Fruit fly (Drosophila melanogaster): Measurements from ENCODE around the gene Idi.

Gene Idi

dm6 chr3R:21268873-21269272 lies 1.1 kb upstream of the Idi start, which contains the start of gene Rab1:
Gene Rab1, minus strand, starts transcription at chr3R:21269060.
- TF ChIP-seq tj (GFP tag; optimal IDR thresholded peaks at IDR 0.05) (peak; percentile 42), Crg-1 (GFP tag; optimal IDR thresholded peaks at IDR 0.05) (peak; percentile 80), kay (GFP tag; ENCODE audit: borderline replicate concordance) (peak; percentile 61), pad (GFP tag; optimal IDR thresholded peaks at IDR 0.05) (peak; percentile 50), CG12768 (GFP tag; optimal IDR thresholded peaks at IDR 0.05) (peak; percentile 65), cic (GFP tag; optimal IDR thresholded peaks at IDR 0.05) (peak; percentile 42), ovo (GFP tag; optimal IDR thresholded peaks at IDR 0.05) (peak; percentile 40), CG1620 (GFP tag; optimal IDR thresholded peaks at IDR 0.05) (peak; percentile 73), CG5204 (GFP tag; optimal IDR thresholded peaks at IDR 0.05) (no peak), CG7101 (tag; optimal IDR thresholded peaks at IDR 0.05) (peak; percentile 61), Hr96 (GFP tag; optimal IDR thresholded peaks at IDR 0.05) (peak; percentile 72), Clk (GFP tag; optimal IDR thresholded peaks at IDR 0.05) (no peak), CG14711 (tag; optimal IDR thresholded peaks at IDR 0.05) (peak; percentile 17), CG33017 (tag; optimal IDR thresholded peaks at IDR 0.05) (peak; percentile 29), toe (GFP tag; optimal IDR thresholded peaks at IDR 0.05) (peak; percentile 63), CG7045 (GFP tag; optimal IDR thresholded peaks at IDR 0.05) (peak; percentile 19), bab1 (GFP tag; optimal IDR thresholded peaks at IDR 0.05) (peak; percentile 68), cnc (optimal IDR thresholded peaks at IDR 0.05) (no peak), Mnt (GFP tag; optimal IDR thresholded peaks at IDR 0.05) (peak; percentile 71), CG11617 (GFP tag; optimal IDR thresholded peaks at IDR 0.05) (peak; percentile 10)

DNA sequence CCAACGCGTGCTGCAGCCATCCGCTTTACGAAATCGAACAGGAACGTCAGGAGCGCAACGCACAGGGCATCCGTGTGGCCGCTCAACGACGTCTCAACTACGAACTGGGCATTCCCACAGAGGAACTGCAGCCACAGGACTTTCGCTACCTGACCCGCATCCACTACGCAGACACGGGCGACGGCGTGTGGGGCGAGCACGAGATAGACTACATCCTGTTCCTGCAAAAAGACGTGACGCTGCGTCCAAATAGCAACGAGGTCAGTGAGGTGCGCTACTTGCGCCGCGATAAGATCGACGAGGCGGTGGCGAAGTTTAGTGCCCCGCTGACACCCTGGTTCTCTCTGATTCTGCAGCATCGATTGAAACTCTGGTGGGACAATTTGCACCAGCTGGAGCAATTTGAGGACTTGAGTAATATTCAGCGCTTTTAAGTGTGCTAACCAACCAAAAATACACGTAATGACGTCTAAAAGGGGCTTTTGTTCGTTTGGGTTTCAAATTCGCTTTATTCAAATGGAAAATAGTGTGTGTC lies 750 bp downstream of the Idi start:
- TF ChIP-seq bab1 (GFP tag; optimal IDR thresholded peaks at IDR 0.05) (no peak), pad (GFP tag; optimal IDR thresholded peaks at IDR 0.05) (no peak)

dm6 chr3R:21271208-21271607 lies 1.3 kb downstream of the Idi start:
- TF ChIP-seq CG7101 (tag; optimal IDR thresholded peaks at IDR 0.05) = no peak
- TF ChIP-seq pad (GFP tag; optimal IDR thresholded peaks at IDR 0.05) = no peak
- no peak for TF ChIP-seq Hr96 (GFP tag; optimal IDR thresholded peaks at IDR 0.05)
- no peak for TF ChIP-seq CG7045 (GFP tag; optimal IDR thresholded peaks at IDR 0.05)
- no peak for TF ChIP-seq CG33017 (tag; optimal IDR thresholded peaks at IDR 0.05)
- no peak for TF ChIP-seq CG12768 (GFP tag; optimal IDR thresholded peaks at IDR 0.05)
- TF ChIP-seq Clk (GFP tag; optimal IDR thresholded peaks at IDR 0.05) = no peak
- no peak for TF ChIP-seq CG5204 (GFP tag; optimal IDR thresholded peaks at IDR 0.05)
- TF ChIP-seq ovo (GFP tag; optimal IDR thresholded peaks at IDR 0.05) = no peak
- TF ChIP-seq bab1 (GFP tag; optimal IDR thresholded peaks at IDR 0.05) = no peak
- TF ChIP-seq cnc (optimal IDR thresholded peaks at IDR 0.05) = no peak
- no peak for TF ChIP-seq Crg-1 (GFP tag; optimal IDR thresholded peaks at IDR 0.05)
- no peak for TF ChIP-seq toe (GFP tag; optimal IDR thresholded peaks at IDR 0.05)
- no peak for TF ChIP-seq CG11617 (GFP tag; optimal IDR thresholded peaks at IDR 0.05)
- TF ChIP-seq kay (GFP tag; ENCODE audit: borderline replicate concordance) = no peak
- no peak for TF ChIP-seq Mnt (GFP tag; optimal IDR thresholded peaks at IDR 0.05)
- no peak for TF ChIP-seq CG1620 (GFP tag; optimal IDR thresholded peaks at IDR 0.05)
- no peak for TF ChIP-seq cic (GFP tag; optimal IDR thresholded peaks at IDR 0.05)
- no peak for TF ChIP-seq tj (GFP tag; optimal IDR thresholded peaks at IDR 0.05)

- TF ChIP-seq cic (GFP tag; optimal IDR thresholded peaks at IDR 0.05) (peak; percentile 64), kay (GFP tag; ENCODE audit: borderline replicate concordance) (peak; percentile 79), CG14711 (tag; optimal IDR thresholded peaks at IDR 0.05) (peak; percentile 51), CG12768 (GFP tag; optimal IDR thresholded peaks at IDR 0.05) (peak; percentile 51), Crg-1 (GFP tag; optimal IDR thresholded peaks at IDR 0.05) (peak; percentile 72), CG7101 (tag; optimal IDR thresholded peaks at IDR 0.05) (peak; percentile 69), CG33017 (tag; optimal IDR thresholded peaks at IDR 0.05) (peak; percentile 52), Mnt (GFP tag; optimal IDR thresholded peaks at IDR 0.05) (peak; percentile 65), Hr96 (GFP tag; optimal IDR thresholded peaks at IDR 0.05) (peak; percentile 54), CG1620 (GFP tag; optimal IDR thresholded peaks at IDR 0.05) (peak; percentile 66), toe (GFP tag; optimal IDR thresholded peaks at IDR 0.05) (peak; percentile 40), bab1 (GFP tag; optimal IDR thresholded peaks at IDR 0.05) (peak; percentile 57), ovo (GFP tag; optimal IDR thresholded peaks at IDR 0.05) (no peak), CG11617 (GFP tag; optimal IDR thresholded peaks at IDR 0.05) (peak; percentile 56), tj (GFP tag; optimal IDR thresholded peaks at IDR 0.05) (no peak), pad (GFP tag; optimal IDR thresholded peaks at IDR 0.05) (peak; percentile 60), CG7045 (GFP tag; optimal IDR thresholded peaks at IDR 0.05) (peak; percentile 48), cnc (optimal IDR thresholded peaks at IDR 0.05) (no peak), Clk (GFP tag; optimal IDR thresholded peaks at IDR 0.05) (peak; percentile 12), CG5204 (GFP tag; optimal IDR thresholded peaks at IDR 0.05) (no peak)
These were observed 3.6 kb downstream of the Idi start, which contains the start of gene CG3308 for dm6 chr3R:21273427-21274038. Gene CG3308, minus strand, starts transcription at chr3R:21273817.

DNA sequence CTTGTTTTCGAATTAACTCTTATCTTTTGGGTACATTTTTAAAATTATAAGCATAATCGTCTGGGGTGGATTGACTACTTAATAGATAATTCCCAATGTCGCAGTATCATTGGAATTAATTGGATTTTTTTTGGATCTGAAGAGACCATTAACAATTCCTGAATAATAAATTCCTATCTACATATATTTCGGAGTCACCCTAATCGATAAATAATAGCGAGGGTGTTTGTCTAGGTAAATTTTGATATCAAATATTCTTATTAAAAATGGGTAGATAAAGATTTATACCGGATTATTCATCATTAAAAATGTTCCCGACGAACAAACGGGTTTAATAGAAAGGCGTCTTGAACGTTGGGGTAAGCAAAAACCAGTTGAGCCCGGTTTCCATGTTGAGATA lies 4.9 kb downstream of the Idi start:
- TF ChIP-seq kay (GFP tag; ENCODE audit: borderline replicate concordance) (peak; percentile 90), CG7045 (GFP tag; optimal IDR thresholded peaks at IDR 0.05) (no peak)

DNA sequence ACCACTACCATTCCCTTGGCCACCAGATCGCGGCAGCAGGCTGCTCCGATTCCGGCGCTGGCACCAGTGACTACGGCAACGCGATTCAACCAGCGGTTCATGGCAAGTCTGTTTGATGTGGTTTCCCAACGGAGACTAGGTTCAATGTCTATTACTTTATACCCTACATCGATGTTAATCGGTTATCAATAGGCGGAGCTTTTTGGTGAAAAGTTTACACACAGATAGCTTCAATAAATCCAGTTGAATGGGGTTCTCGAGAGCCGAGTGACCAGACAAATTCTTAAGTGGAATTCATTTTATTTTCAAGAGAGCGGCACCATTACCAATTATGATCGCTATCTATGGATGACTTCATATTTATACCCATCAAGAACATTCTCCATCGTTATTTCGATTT lies 6.2 kb downstream of the Idi start, which contains the start of gene CG3301:
Gene CG3301, minus strand, starts transcription at position 139 of the 400 bp plus-strand sequence.
- TF ChIP-seq kay (GFP tag; ENCODE audit: borderline replicate concordance) = no peak
- TF ChIP-seq Crg-1 (GFP tag; optimal IDR thresholded peaks at IDR 0.05) = no peak
- peak; percentile 79 for TF ChIP-seq cic (GFP tag; optimal IDR thresholded peaks at IDR 0.05)
- no peak for TF ChIP-seq CG5204 (GFP tag; optimal IDR thresholded peaks at IDR 0.05)
- TF ChIP-seq CG12768 (GFP tag; optimal IDR thresholded peaks at IDR 0.05) = peak; percentile 56
- TF ChIP-seq CG7101 (tag; optimal IDR thresholded peaks at IDR 0.05) = no peak
- TF ChIP-seq Hr96 (GFP tag; optimal IDR thresholded peaks at IDR 0.05) = peak; percentile 2
- peak; percentile 19 for TF ChIP-seq toe (GFP tag; optimal IDR thresholded peaks at IDR 0.05)
- peak; percentile 62 for TF ChIP-seq CG33017 (tag; optimal IDR thresholded peaks at IDR 0.05)
- TF ChIP-seq tj (GFP tag; optimal IDR thresholded peaks at IDR 0.05) = no peak
- TF ChIP-seq Mnt (GFP tag; optimal IDR thresholded peaks at IDR 0.05) = no peak
- peak; percentile 2 for TF ChIP-seq ovo (GFP tag; optimal IDR thresholded peaks at IDR 0.05)
- peak in 1 of 2 experiments; percentile 56 for TF ChIP-seq cnc (optimal IDR thresholded peaks at IDR 0.05)
- no peak for TF ChIP-seq CG11617 (GFP tag; optimal IDR thresholded peaks at IDR 0.05)
- no peak for TF ChIP-seq pad (GFP tag; optimal IDR thresholded peaks at IDR 0.05)
- TF ChIP-seq bab1 (GFP tag; optimal IDR thresholded peaks at IDR 0.05) = no peak
- TF ChIP-seq CG14711 (tag; optimal IDR thresholded peaks at IDR 0.05) = no peak
- no peak for TF ChIP-seq CG1620 (GFP tag; optimal IDR thresholded peaks at IDR 0.05)
- no peak for TF ChIP-seq Clk (GFP tag; optimal IDR thresholded peaks at IDR 0.05)
- TF ChIP-seq CG7045 (GFP tag; optimal IDR thresholded peaks at IDR 0.05) = no peak
